Worm (Caenorhabditis elegans) whole organism, midembryonic: ENCODE results near the gene clec-180.

Source experiments
- T22C8.4 ChIP-seq: fragments of 200-800 bp; sonication (Bioruptor generic); IDR thresholded peaks from 2 replicates; pipeline ENCODE4 v1.3.6; 2022; ENCODE audit warnings: missing genetic modification characterization, missing compliant biosample characterization
- cog-1 ChIP-seq: sonication (generic microtip); optimal IDR thresholded peaks from 2 replicates; lab custom pipeline; 2016; ENCODE audit warnings: missing genetic modification characterization, missing compliant biosample characterization
- flt-1 ChIP-seq: fragments of 200-800 bp; sonication (Bioruptor generic); IDR thresholded peaks from 2 replicates; pipeline ENCODE4 v1.3.6; 2022; ENCODE audit warnings: missing genetic modification characterization, missing compliant biosample characterization
- klf-2 ChIP-seq: fragments of 200-800 bp; sonication (Bioruptor generic); conservative IDR thresholded peaks from 2 replicates; pipeline ENCODE4 v1.3.6; 2022; ENCODE audit warnings: missing genetic modification reagents, missing genetic modification characterization, missing compliant biosample characterization
- ref-1 ChIP-seq: fragments of 200-800 bp; sonication (Bioruptor generic); conservative IDR thresholded peaks from 2 replicates; pipeline ENCODE4 v1.3.6; 2022; ENCODE audit warnings: missing genetic modification reagents, missing genetic modification characterization, missing compliant biosample characterization
- tab-1 ChIP-seq: fragments of 200-800 bp; sonication (Bioruptor generic); IDR thresholded peaks from 2 replicates; pipeline ENCODE4 v1.3.6; 2022; ENCODE audit warnings: missing genetic modification characterization, missing compliant biosample characterization

DNA sequence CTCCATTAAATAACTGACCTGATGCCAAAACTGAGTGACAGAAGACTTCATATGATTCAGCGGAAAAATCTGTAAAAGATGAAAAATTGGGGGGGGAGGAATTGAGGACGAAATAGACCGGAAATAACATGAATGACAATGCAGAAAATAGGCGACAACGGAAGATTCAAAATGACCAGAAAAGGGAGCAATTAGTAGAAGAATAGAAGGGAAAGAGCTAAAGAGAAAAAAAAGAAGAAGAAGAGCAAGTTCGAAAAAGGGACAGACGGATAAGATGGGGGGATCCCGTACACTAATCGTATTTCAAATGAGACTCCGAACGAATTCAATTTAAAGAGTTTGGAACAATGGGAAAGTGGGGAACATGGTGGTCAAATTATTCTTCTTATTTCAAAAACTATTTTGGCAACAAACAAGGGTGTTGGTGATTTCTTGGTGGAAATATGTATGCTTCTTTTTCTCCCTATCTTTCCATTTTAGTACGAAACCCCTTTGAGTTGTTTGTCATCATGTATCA lies 26.1 kb upstream of the clec-180 start, which contains the start of gene R05G6.10:
- no peak for TF ChIP-seq cog-1 (tag; lab: Kevin White, UChicago)
- no peak for TF ChIP-seq flt-1
- no peak for TF ChIP-seq tab-1 (GFP tag; lab: Robert Waterston, UW)
- no peak for TF ChIP-seq ref-1 (GFP tag; lab: Robert Waterston, UW)
- no peak for TF ChIP-seq T22C8.4 (GFP tag; lab: Robert Waterston, UW)
- no peak for TF ChIP-seq klf-2
